Worm (Caenorhabditis elegans) whole organism, early embryonic: ENCODE data around the gene C49C3.9.

Experiments
- B0310.2 ChIP-seq: sonication (generic microtip); optimal IDR thresholded peaks from 2 replicates; lab custom pipeline; 2016; ENCODE audit warnings: mild to moderate bottlenecking, missing genetic modification characterization, missing compliant biosample characterization
- F13C5.2 ChIP-seq: sonication (generic microtip); optimal IDR thresholded peaks from 2 replicates; lab custom pipeline; 2017; ENCODE audit warnings: mild to moderate bottlenecking, missing genetic modification characterization, inconsistent platforms, missing compliant biosample characterization
- aly-1 ChIP-seq: sonication (generic microtip); optimal IDR thresholded peaks from 2 replicates; lab custom pipeline; 2016; ENCODE audit warnings: missing genetic modification characterization, missing compliant biosample characterization
- ama-1 ChIP-seq: fragments of 150-350 bp; optimal IDR thresholded peaks from 2 replicates; lab custom pipeline; 2014
- ceh-13 ChIP-seq: fragments of 200-800 bp; sonication (Bioruptor generic); optimal IDR thresholded peaks from 2 replicates; lab custom pipeline; 2018; ENCODE audit warnings: mild to moderate bottlenecking, missing genetic modification characterization, missing compliant biosample characterization
- ceh-36 ChIP-seq: sonication (generic microtip); optimal IDR thresholded peaks from 2 replicates; lab custom pipeline; 2016; ENCODE audit warnings: missing genetic modification characterization, inconsistent platforms, missing compliant biosample characterization
- ets-7 ChIP-seq: sonication (generic microtip); optimal IDR thresholded peaks from 2 replicates; lab custom pipeline; 2016; ENCODE audit warnings: missing genotype, missing genetic modification characterization, missing compliant biosample characterization
- flt-1 ChIP-seq: fragments of 200-800 bp; sonication (Bioruptor generic); IDR thresholded peaks from 2 replicates; pipeline ENCODE4 v1.3.6; 2022; ENCODE audit warnings: missing genetic modification characterization, missing compliant biosample characterization
- hmbx-1 ChIP-seq: sonication (generic microtip); optimal IDR thresholded peaks from 2 replicates; lab custom pipeline; 2016; ENCODE audit warnings: mild to moderate bottlenecking, missing genetic modification characterization, missing compliant biosample characterization
- hmg-4 ChIP-seq: fragments of 200-800 bp; sonication (Bioruptor generic); optimal IDR thresholded peaks from 2 replicates; lab custom pipeline; 2018; ENCODE audit warnings: mild to moderate bottlenecking, missing genetic modification characterization, missing compliant biosample characterization
- hnd-1 ChIP-seq: sonication (generic microtip); optimal IDR thresholded peaks from 2 replicates; lab custom pipeline; 2016; ENCODE audit warnings: missing genetic modification characterization, missing compliant biosample characterization
- pes-1 ChIP-seq: fragments of 200-800 bp; sonication (Bioruptor generic); IDR thresholded peaks from 2 replicates; pipeline ENCODE4 v1.3.6; 2022; ENCODE audit warnings: missing genetic modification reagents, missing genetic modification characterization, missing compliant biosample characterization
- scrt-1 ChIP-seq: fragments of 200-800 bp; sonication (Bioruptor generic); IDR thresholded peaks from 2 replicates; pipeline ENCODE4 v1.3.6; 2022; ENCODE audit warnings: missing genetic modification characterization, missing compliant biosample characterization
- sea-1 ChIP-seq: fragments of 200-800 bp; sonication (Bioruptor generic); conservative IDR thresholded peaks from 2 replicates; pipeline ENCODE4 v1.3.6; 2022; ENCODE audit warnings: missing genetic modification characterization, missing compliant biosample characterization
- tbx-11 ChIP-seq: fragments of 200-800 bp; sonication (Bioruptor generic); IDR thresholded peaks from 2 replicates; pipeline ENCODE4 v1.3.6; 2022; ENCODE audit warnings: missing genetic modification characterization, missing compliant biosample characterization
- tbx-37 ChIP-seq: fragments of 200-800 bp; sonication (Bioruptor generic); conservative IDR thresholded peaks from 2 replicates; pipeline ENCODE4 v1.3.6; 2022; ENCODE audit warnings: missing genetic modification reagents, missing genetic modification characterization, missing compliant biosample characterization
- tra-4 ChIP-seq: sonication (generic microtip); optimal IDR thresholded peaks from 2 replicates; lab custom pipeline; 2017; ENCODE audit warnings: missing genetic modification characterization, missing compliant biosample characterization

The C49C3.9 gene

ce11 chrIV:17342179-17342578 lies at the start of gene C49C3.9:
Gene C49C3.9 (minus strand): TSS chrIV:17342314.
- TF ChIP-seq hnd-1 (tag; lab: Kevin White, UChicago), result no peak
- no peak for TF ChIP-seq ceh-36
- no peak for TF ChIP-seq tbx-37 (GFP tag; lab: Robert Waterston, UW)
- no peak for TF ChIP-seq ets-7 (tag; lab: Kevin White, UChicago)
- no peak for TF ChIP-seq hmbx-1 (tag; lab: Kevin White, UChicago)
- TF ChIP-seq B0310.2, result no peak
- no peak for TF ChIP-seq aly-1 (tag; lab: Kevin White, UChicago)
- no peak for TF ChIP-seq tbx-11 (GFP tag; lab: Robert Waterston, UW)
- no peak for TF ChIP-seq sea-1 (GFP tag; lab: Robert Waterston, UW)
- no peak for TF ChIP-seq scrt-1 (GFP tag; lab: Robert Waterston, UW)
- TF ChIP-seq ama-1, result no peak
- no peak for TF ChIP-seq tra-4 (tag; lab: Kevin White, UChicago)
- TF ChIP-seq hmg-4 (GFP tag; lab: Kevin White, UChicago), result no peak
- TF ChIP-seq pes-1 (GFP tag; lab: Robert Waterston, UW), result no peak
- TF ChIP-seq flt-1, result no peak
- no peak for TF ChIP-seq F13C5.2 (tag; lab: Kevin White, UChicago)

DNA sequence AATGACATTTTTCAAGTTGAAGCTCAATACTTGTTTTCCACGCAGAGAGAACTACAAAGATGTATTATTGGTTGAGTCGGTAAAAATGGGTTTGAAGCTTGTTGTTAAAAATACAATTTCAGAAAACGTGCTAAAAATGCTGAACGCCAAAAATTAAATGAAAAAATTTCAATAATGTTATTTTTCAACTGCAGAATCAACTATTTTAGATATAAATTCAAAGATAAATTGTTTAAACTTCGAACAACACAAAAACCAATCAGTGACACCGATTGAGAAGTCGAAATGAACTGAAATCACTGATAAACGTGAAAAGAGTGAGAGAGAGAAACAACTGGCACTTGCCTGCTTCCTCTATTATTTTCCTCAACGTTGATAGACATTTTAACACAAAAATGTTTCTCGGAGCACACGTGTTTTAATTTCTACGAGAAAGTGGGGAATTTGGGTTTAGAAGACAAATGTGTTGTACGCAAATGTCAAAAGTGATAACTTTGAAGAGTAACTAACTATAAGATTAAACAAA lies 45.4 kb upstream of the C49C3.9 start, which contains the start of gene T02D1.8:
Gene T02D1.8, minus strand, starts transcription at position 51 of the 526 bp plus-strand sequence.
- TF ChIP-seq hnd-1 (tag; lab: Kevin White, UChicago), result no peak
- no peak for TF ChIP-seq ama-1
- TF ChIP-seq pes-1 (GFP tag; lab: Robert Waterston, UW), result no peak
- TF ChIP-seq ceh-36, result no peak
- no peak for TF ChIP-seq scrt-1 (GFP tag; lab: Robert Waterston, UW)
- no peak for TF ChIP-seq sea-1 (GFP tag; lab: Robert Waterston, UW)

- TF ChIP-seq B0310.2 (no peak), aly-1 (tag; lab: Kevin White, UChicago) (no peak), scrt-1 (GFP tag; lab: Robert Waterston, UW) (no peak), hmbx-1 (tag; lab: Kevin White, UChicago) (no peak), flt-1 (no peak), tbx-37 (GFP tag; lab: Robert Waterston, UW) (no peak), ceh-13 (GFP tag; lab: Kevin White, UChicago) (no peak), hnd-1 (tag; lab: Kevin White, UChicago) (no peak), pes-1 (GFP tag; lab: Robert Waterston, UW) (no peak), hmg-4 (GFP tag; lab: Kevin White, UChicago) (no peak), tra-4 (tag; lab: Kevin White, UChicago) (no peak), sea-1 (GFP tag; lab: Robert Waterston, UW) (no peak), ceh-36 (no peak), F13C5.2 (tag; lab: Kevin White, UChicago) (no peak)
Measured at ce11 chrIV:17383046-17383445, 40.9 kb upstream of the C49C3.9 start, which contains the start of gene C30H6.12. Gene C30H6.12 (plus strand): TSS chrIV:17383346.

- TF ChIP-seq B0310.2 (no peak), hmg-4 (GFP tag; lab: Kevin White, UChicago) (no peak)
Measured at ce11 chrIV:17382029-17382428, 39.9 kb upstream of the C49C3.9 start, which contains the start of gene C30H6.8. Gene C30H6.8 (plus strand): TSS chrIV:17382329.

DNA sequence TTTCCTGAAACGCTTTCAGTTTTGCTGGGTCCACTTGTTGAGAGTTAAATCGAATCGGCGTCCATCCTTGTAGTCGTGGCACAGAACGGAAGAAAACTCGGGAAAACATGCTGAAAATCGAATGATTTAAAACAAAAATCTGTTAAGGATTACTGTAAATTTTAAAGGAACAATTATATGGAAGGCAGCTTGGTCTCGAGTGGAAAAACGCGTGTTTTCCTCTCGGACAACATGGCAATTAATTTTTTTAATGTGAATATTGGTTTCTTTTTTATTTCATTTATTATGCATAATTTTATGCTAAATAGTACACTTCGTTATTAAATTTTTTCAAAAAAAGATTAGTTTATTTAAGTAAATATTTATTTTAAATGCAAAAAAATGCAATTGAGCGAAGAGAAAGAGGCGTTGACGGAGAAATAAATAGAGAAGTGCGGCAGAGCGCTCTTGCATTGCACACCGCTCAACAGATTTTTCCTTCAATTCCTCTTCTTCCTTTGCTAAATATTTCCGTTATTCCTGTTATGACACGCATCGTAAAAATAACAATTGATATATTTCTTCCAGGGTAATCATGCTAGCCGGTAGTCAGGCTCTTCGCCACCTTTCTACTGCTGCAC lies 38.1 kb upstream of the C49C3.9 start, which contains the start of the genes C30H6.9 and dlat-2:
Gene C30H6.9, minus strand, starts transcription at position 110 of the 620 bp plus-strand sequence.
Gene dlat-2, plus strand, starts transcription at position 566 of the 620 bp plus-strand sequence.
- TF ChIP-seq F13C5.2 (tag; lab: Kevin White, UChicago), result peak; percentile 32
- no peak for TF ChIP-seq sea-1 (GFP tag; lab: Robert Waterston, UW)

- TF ChIP-seq hmg-4 (GFP tag; lab: Kevin White, UChicago), result no peak
- TF ChIP-seq tra-4 (tag; lab: Kevin White, UChicago), result no peak
- no peak for TF ChIP-seq ets-7 (tag; lab: Kevin White, UChicago)
- no peak for TF ChIP-seq F13C5.2 (tag; lab: Kevin White, UChicago)
- TF ChIP-seq tbx-11 (GFP tag; lab: Robert Waterston, UW), result no peak
- no peak for TF ChIP-seq flt-1
- no peak for TF ChIP-seq hmbx-1 (tag; lab: Kevin White, UChicago)
- no peak for TF ChIP-seq ama-1
- TF ChIP-seq scrt-1 (GFP tag; lab: Robert Waterston, UW), result no peak
Measured at ce11 chrIV:17376127-17376526, 34.0 kb upstream of the C49C3.9 start, which contains the start of gene haf-1. Gene haf-1 (plus strand): TSS chrIV:17376427.

ce11 chrIV:17371469-17371868 lies 29.4 kb upstream of the C49C3.9 start, which contains the start of gene C30H6.5:
Gene C30H6.5 (plus strand): TSS chrIV:17371769.
- TF ChIP-seq hnd-1 (tag; lab: Kevin White, UChicago) (no peak), pes-1 (GFP tag; lab: Robert Waterston, UW) (no peak), aly-1 (tag; lab: Kevin White, UChicago) (no peak), ceh-13 (GFP tag; lab: Kevin White, UChicago) (no peak), flt-1 (no peak), ceh-36 (no peak), sea-1 (GFP tag; lab: Robert Waterston, UW) (no peak), hmg-4 (GFP tag; lab: Kevin White, UChicago) (no peak)

ce11 chrIV:17368292-17368691 lies 26.2 kb upstream of the C49C3.9 start, which contains the start of gene trh-1:
Gene trh-1 (plus strand): TSS chrIV:17368592.
- TF ChIP-seq aly-1 (tag; lab: Kevin White, UChicago) (no peak), pes-1 (GFP tag; lab: Robert Waterston, UW) (no peak), tra-4 (tag; lab: Kevin White, UChicago) (no peak), ceh-36 (no peak), hnd-1 (tag; lab: Kevin White, UChicago) (no peak), flt-1 (no peak), ets-7 (tag; lab: Kevin White, UChicago) (no peak), hmg-4 (GFP tag; lab: Kevin White, UChicago) (no peak), sea-1 (GFP tag; lab: Robert Waterston, UW) (no peak), B0310.2 (no peak), scrt-1 (GFP tag; lab: Robert Waterston, UW) (no peak), F13C5.2 (tag; lab: Kevin White, UChicago) (no peak), hmbx-1 (tag; lab: Kevin White, UChicago) (no peak), ceh-13 (GFP tag; lab: Kevin White, UChicago) (no peak), ama-1 (no peak), tbx-37 (GFP tag; lab: Robert Waterston, UW) (no peak), tbx-11 (GFP tag; lab: Robert Waterston, UW) (no peak)
